Fruit fly (Drosophila melanogaster) whole organism: ENCODE measurements around the gene CG3534.

Experiments
- CG8478 ChIP-seq: fragments of >200 bp; optimal IDR thresholded peaks from 2 replicates; lab custom pipeline; 2018; ENCODE audit warnings: inconsistent platforms
- EcR ChIP-seq, 2 experiments: fragments of >200 bp; optimal IDR thresholded peaks; 2 replicates each; lab custom pipeline; 2017; ENCODE audit warnings: missing biosample characterization in 2 of 2, missing genetic modification characterization in 2 of 2, missing genetic modification reagents in 2 of 2
- pan ChIP-seq: fragments of >200 bp; optimal IDR thresholded peaks from 2 replicates; lab custom pipeline; 2017
- psq ChIP-seq: fragments of >200 bp; optimal IDR thresholded peaks from 2 replicates; lab custom pipeline; 2017
- usp ChIP-seq: fragments of >200 bp; optimal IDR thresholded peaks from 2 replicates; lab custom pipeline; 2017; ENCODE audit warnings: missing biosample characterization, missing genetic modification characterization, mixed read lengths

DNA sequence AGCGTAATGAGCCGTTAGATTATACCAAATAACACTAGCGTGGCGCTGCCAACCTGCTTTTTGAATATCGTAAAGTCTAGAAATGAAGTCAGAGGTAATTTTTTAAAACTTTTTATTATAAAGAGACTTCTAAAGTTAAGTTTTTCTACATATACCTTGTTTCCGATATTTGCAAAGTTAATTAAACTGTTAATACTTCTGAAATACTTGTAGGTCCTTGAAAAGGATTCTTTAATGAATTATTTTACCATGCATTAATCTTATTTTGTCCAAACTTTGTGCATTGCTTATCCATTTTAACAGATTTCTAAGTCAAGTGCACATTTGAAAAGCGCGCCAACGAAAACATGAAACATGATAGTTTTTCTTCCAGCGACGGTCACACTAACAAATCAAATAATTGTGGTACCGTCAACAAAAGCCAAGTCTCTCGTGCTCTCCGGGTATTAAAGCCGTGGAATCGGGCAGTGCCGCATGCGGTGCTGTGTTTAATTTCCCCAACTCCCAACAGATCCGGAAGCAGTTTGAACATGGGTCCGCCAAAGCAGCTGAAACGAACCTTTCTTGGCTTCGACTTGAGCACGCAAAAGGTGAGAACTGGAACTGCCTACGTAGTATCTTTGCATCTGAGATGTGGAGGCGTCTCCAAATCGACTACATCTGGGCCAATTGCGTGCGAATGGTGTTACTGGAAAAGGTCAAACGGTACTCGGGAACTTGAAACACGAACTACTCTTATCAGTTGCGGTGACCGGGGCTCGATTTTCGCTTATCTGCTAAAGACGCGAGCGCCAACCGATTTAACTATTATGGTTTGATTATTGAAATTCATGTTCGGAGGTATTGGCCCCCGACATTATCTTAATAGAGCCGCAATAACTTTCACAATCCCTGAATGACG is at the start of gene CG3534, which contains the start of gene EMC2A:
- TF ChIP-seq pan (lab: Kevin White, UChicago): no peak
- TF ChIP-seq usp: no peak
- TF ChIP-seq CG8478 (lab: Kevin White, UChicago): no peak
- no peak for TF ChIP-seq psq (lab: Kevin White, UChicago)
- no peak for TF ChIP-seq EcR (GFP tag; optimal IDR thresholded peaks at IDR 0.05; lab: Kevin White, UChicago)
